Worm (Caenorhabditis elegans): ENCODE measurements around the gene col-117.
A peak's percentile ranks its signal among the peaks of the same experiment; 100 is the strongest.

The col-117 gene

DNA sequence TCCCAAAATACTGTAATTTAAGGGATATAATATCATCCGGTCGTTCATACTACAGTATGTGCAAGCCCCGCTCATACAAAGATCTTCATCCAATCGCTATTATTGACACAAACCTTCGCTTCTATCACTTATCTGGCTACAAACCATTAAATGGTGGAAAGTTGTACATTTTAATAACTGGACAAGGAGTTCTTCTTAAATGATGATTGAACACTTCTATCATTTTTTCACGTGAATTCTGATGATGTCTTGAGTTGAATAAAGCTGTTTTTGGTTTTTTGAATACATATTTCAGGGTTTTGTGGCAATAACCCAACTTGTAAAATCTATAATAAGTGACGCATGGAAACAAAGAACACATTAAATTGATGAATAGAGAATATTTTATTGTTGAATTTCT is 1.4 kb downstream of the col-117 start:
- peak; percentile 23 for TF ChIP-seq ceh-28 (tag; optimal IDR thresholded peaks at IDR 0.05)
- no peak for TF ChIP-seq egl-5 (tag; optimal IDR thresholded peaks at IDR 0.05)
- TF ChIP-seq ceh-9 (tag; optimal IDR thresholded peaks at IDR 0.05), result no peak
- peak; percentile 63 for TF ChIP-seq nhr-43 (tag; optimal IDR thresholded peaks at IDR 0.05; ENCODE audit: poor library complexity, severe bottlenecking)
- peak; percentile 79 for TF ChIP-seq nhr-25 (tag; optimal IDR thresholded peaks at IDR 0.05)
- TF ChIP-seq ceh-82 (tag; optimal IDR thresholded peaks at IDR 0.05), result no peak
- peak; percentile 0 for TF ChIP-seq nhr-23 (tag; optimal IDR thresholded peaks at IDR 0.05)
- peak in 1 of 3 experiments; percentile 64 for TF ChIP-seq elt-3 (tag; optimal IDR thresholded peaks at IDR 0.05)
- TF ChIP-seq nfya-1 (tag; optimal IDR thresholded peaks at IDR 0.05; ENCODE audit: insufficient read depth), result peak; percentile 20
- TF ChIP-seq R02D3.7 (tag; optimal IDR thresholded peaks at IDR 0.05), result peak; percentile 45
- TF ChIP-seq unc-39 (tag; optimal IDR thresholded peaks at IDR 0.05), result no peak
- peak; percentile 1 for TF ChIP-seq elt-1 (tag; optimal IDR thresholded peaks at IDR 0.05)

DNA sequence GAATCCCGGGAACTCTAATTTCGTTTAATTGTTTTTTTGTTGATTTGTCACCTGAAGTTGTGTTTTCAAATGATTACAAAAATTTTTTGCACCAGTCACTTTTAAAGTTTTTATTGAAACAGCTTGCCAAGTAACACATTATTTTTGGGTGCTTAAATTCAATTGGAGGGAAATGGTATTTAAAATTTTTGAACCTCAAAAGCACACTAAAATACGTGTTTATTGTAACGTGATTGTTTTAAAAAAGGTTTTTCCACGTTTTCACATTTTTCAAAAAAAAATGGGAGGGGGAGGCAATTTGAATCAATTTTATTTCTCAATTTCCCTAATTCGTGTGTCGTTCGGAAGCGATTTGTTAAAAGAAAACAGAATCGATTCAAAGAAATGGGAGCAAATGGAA is 2.8 kb downstream of the col-117 start, which contains the start of gene T28C6.5:
Gene T28C6.5 (plus strand): TSS at position 301 of the 400 bp plus-strand sequence.
- no peak for TF ChIP-seq mdl-1 (tag; optimal IDR thresholded peaks at IDR 0.05)
- no peak for TF ChIP-seq elt-3 (tag; optimal IDR thresholded peaks at IDR 0.05)
- TF ChIP-seq R02D3.7 (tag; optimal IDR thresholded peaks at IDR 0.05), result no peak
- no peak for TF ChIP-seq ceh-16 (tag; optimal IDR thresholded peaks at IDR 0.05)
- no peak for TF ChIP-seq jun-1 (tag; optimal IDR thresholded peaks at IDR 0.05)
- no peak for TF ChIP-seq nhr-11 (tag; optimal IDR thresholded peaks at IDR 0.05)
- no peak for TF ChIP-seq fkh-10 (GFP tag; optimal IDR thresholded peaks at IDR 0.05)
- no peak for TF ChIP-seq nhr-43 (tag; optimal IDR thresholded peaks at IDR 0.05; ENCODE audit: poor library complexity, severe bottlenecking)
- no peak for TF ChIP-seq nhr-25 (tag; optimal IDR thresholded peaks at IDR 0.05)
- TF ChIP-seq elt-1 (tag; optimal IDR thresholded peaks at IDR 0.05), result no peak
- no peak for TF ChIP-seq ztf-4 (tag; optimal IDR thresholded peaks at IDR 0.05)
- TF ChIP-seq nhr-77 (tag; optimal IDR thresholded peaks at IDR 0.05), result no peak
- TF ChIP-seq ceh-28 (tag; optimal IDR thresholded peaks at IDR 0.05), result no peak
- no peak for TF ChIP-seq nhr-67 (tag; optimal IDR thresholded peaks at IDR 0.05)
- no peak for TF ChIP-seq pha-4 (tag; optimal IDR thresholded peaks at IDR 0.05)
- no peak for TF ChIP-seq egl-5 (tag; optimal IDR thresholded peaks at IDR 0.05)
- no peak for TF ChIP-seq lin-39 (tag; optimal IDR thresholded peaks at IDR 0.05)
- TF ChIP-seq nhr-76 (tag; optimal IDR thresholded peaks at IDR 0.05), result no peak

DNA sequence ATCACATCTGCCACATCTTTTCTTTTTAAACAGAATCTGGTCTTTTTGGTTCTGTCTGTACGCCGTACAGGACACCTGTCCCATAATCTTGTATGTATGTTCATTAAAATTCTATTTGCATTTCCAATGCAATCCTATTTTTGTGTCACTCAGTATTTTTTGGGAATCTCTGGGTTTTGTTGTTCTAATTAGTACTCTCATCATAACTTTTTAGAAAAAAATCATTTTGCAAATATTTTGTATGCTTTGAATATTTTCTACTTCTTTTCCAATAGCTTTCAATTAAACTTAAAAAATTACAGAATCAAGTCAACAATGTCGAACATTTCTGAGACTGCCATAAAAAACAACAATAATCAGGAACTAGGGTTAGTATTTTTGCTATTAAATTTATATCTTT is 4.0 kb downstream of the col-117 start, which contains the start of gene T28C6.3:
Gene T28C6.3 (plus strand): TSS at position 301 of the 400 bp plus-strand sequence.
- no peak for TF ChIP-seq nhr-43 (tag; optimal IDR thresholded peaks at IDR 0.05; ENCODE audit: poor library complexity, severe bottlenecking)
- TF ChIP-seq lin-39 (tag; optimal IDR thresholded peaks at IDR 0.05), result no peak
- no peak for TF ChIP-seq ceh-9 (tag; optimal IDR thresholded peaks at IDR 0.05)
- TF ChIP-seq nhr-77 (tag; optimal IDR thresholded peaks at IDR 0.05), result no peak
- no peak for TF ChIP-seq mml-1 (tag; optimal IDR thresholded peaks at IDR 0.05)

DNA sequence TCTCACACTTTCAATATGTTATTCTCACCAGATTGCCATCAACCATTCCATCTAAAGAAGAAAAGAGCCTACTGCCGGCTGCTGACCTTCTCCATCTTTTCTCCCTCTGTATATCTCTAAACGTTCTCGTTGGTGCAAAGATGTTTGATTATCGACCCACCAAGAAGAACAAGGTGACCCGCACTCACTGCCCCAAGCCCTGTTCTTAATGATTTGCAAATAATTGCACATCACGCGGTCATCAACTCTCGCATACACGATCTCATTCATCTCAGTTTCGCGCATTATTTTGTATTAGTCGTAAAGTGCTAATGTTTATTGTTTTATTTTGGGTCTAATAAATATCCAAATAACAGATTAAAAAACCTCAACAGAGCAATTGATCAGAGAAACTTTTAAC is 4.5 kb downstream of the col-117 start:
- TF ChIP-seq daf-12 (tag; optimal IDR thresholded peaks at IDR 0.05), result no peak
- no peak for TF ChIP-seq sea-2 (GFP tag; optimal IDR thresholded peaks at IDR 0.05)
- TF ChIP-seq hmg-11 (tag; optimal IDR thresholded peaks at IDR 0.05), result no peak
- TF ChIP-seq unc-39 (tag; optimal IDR thresholded peaks at IDR 0.05), result no peak
- TF ChIP-seq unc-62 (GFP tag; optimal IDR thresholded peaks at IDR 0.05), result no peak
- no peak for TF ChIP-seq elt-2 (tag; optimal IDR thresholded peaks at IDR 0.05)

DNA sequence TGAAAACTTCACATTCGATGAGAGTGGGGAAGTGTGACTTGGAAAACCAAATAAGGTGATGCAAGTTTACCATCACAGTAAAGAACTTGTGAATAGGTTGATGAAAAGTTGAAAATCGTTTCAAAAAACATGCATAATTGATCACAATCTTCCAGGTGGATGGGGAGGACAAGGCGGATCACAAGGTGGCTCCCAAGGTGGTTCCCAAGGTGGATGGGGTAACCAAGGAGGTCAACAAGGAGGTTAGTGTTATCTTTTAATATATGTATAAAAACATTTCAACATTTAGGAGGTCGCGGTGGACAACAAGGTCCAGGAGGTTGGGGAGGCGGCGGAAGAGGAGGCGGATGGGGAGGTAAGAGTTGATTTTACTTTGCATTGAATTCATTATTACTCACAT is 6.4 kb downstream of the col-117 start, which contains the start of gene T28C6.10:
Gene T28C6.10 (plus strand): TSS at position 301 of the 400 bp plus-strand sequence.
- TF ChIP-seq nhr-23 (tag; optimal IDR thresholded peaks at IDR 0.05) (no peak), nhr-76 (tag; optimal IDR thresholded peaks at IDR 0.05) (no peak), unc-39 (tag; optimal IDR thresholded peaks at IDR 0.05) (no peak), elt-3 (tag; optimal IDR thresholded peaks at IDR 0.05) (no peak), daf-12 (tag; optimal IDR thresholded peaks at IDR 0.05) (no peak), pqm-1 (tag; optimal IDR thresholded peaks at IDR 0.05) (no peak)

DNA sequence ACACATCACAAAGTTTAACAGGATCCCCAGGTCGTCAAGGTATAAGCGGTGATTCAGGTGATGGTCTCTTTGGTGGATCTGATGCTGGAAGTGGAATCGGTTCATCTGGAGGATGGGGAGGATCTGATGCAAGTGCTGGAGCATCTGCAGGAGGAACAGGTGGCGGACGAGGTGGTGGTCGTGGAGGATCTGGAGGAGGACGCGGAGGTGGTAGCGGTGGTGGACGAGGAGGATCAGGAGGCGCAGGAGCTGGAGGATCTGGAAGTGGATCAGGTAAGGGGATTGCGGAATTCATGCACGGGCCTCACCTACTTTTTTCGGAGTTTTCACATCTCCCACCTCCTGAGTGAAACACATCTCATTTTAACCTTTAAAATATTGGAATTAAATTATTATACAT is 7.4 kb downstream of the col-117 start:
- TF ChIP-seq nhr-76 (tag; optimal IDR thresholded peaks at IDR 0.05), result no peak
- TF ChIP-seq elt-3 (tag; optimal IDR thresholded peaks at IDR 0.05), result no peak
